Fruit fly (Drosophila melanogaster) whole organism, embryonic: ENCODE data around the gene mRpL49.
A peak's percentile ranks its signal among the peaks of the same experiment; 100 is the strongest.

ENCODE experiments used
- Antp ChIP-seq: fragments of 200-800 bp; sonication (Bioruptor generic); optimal IDR thresholded peaks from 3 replicates; lab custom pipeline; 2016; ENCODE audit warnings: missing biosample characterization, missing genetic modification characterization
- CG11504 ChIP-seq: fragments of 200-800 bp; sonication (Bioruptor generic); optimal IDR thresholded peaks from 3 replicates; lab custom pipeline; 2019; ENCODE audit warnings: missing biosample characterization, mild to moderate bottlenecking, missing genetic modification characterization, moderate library complexity
- CG11695 ChIP-seq: fragments of 200-800 bp; sonication (Bioruptor generic); IDR thresholded peaks from 3 replicates; pipeline ENCODE4 v1.3.6; 2022; ENCODE audit warnings: missing biosample characterization, missing genetic modification characterization
- CG12744 ChIP-seq: fragments of 200-800 bp; sonication (Bioruptor generic); optimal IDR thresholded peaks from 2 replicates; lab custom pipeline; 2016; ENCODE audit warnings: missing biosample characterization, missing genetic modification characterization
- CG12769 ChIP-seq: fragments of 200-800 bp; sonication (Bioruptor generic); optimal IDR thresholded peaks from 2 replicates; lab custom pipeline; 2019; ENCODE audit warnings: missing biosample characterization, mild to moderate bottlenecking, missing genetic modification characterization, moderate library complexity
- CG14050 ChIP-seq: fragments of 200-800 bp; sonication (Bioruptor generic); IDR thresholded peaks from 3 replicates; pipeline ENCODE4 v1.3.6; 2022; ENCODE audit warnings: missing biosample characterization, missing genetic modification characterization
- CG14965 ChIP-seq: fragments of 200-800 bp; sonication (Bioruptor generic); optimal IDR thresholded peaks from 2 replicates; lab custom pipeline; 2016; ENCODE audit warnings: missing biosample characterization, missing genetic modification characterization, borderline replicate concordance
- CG15011 ChIP-seq: fragments of 200-800 bp; sonication (Bioruptor generic); optimal IDR thresholded peaks from 3 replicates; lab custom pipeline; 2018; ENCODE audit warnings: missing biosample characterization, mild to moderate bottlenecking, missing genetic modification characterization
- CG15269 ChIP-seq: fragments of 200-800 bp; sonication (Bioruptor generic); optimal IDR thresholded peaks from 2 replicates; lab custom pipeline; 2018; ENCODE audit warnings: missing biosample characterization, mild to moderate bottlenecking, missing genetic modification characterization, moderate library complexity
- CG17361 ChIP-seq: fragments of 200-800 bp; sonication (Bioruptor generic); IDR thresholded peaks from 3 replicates; pipeline ENCODE4 v1.3.6; 2022; ENCODE audit warnings: missing biosample characterization, missing genetic modification characterization
- CG1832 ChIP-seq: fragments of 200-800 bp; sonication (Bioruptor generic); optimal IDR thresholded peaks from 2 replicates; lab custom pipeline; 2017; ENCODE audit warnings: missing biosample characterization, mild to moderate bottlenecking, missing genetic modification characterization, inconsistent platforms
- CG18619 ChIP-seq: fragments of 200-800 bp; sonication (Bioruptor generic); optimal IDR thresholded peaks from 3 replicates; lab custom pipeline; 2017; ENCODE audit warnings: missing biosample characterization, mild to moderate bottlenecking, missing genetic modification characterization
- CG31441 ChIP-seq: fragments of 200-800 bp; sonication (Bioruptor generic); IDR thresholded peaks from 2 replicates; pipeline ENCODE4 v1.3.6; 2022; ENCODE audit warnings: missing biosample characterization, missing genetic modification characterization
- CG6689 ChIP-seq: fragments of 200-800 bp; sonication (Bioruptor generic); IDR thresholded peaks from 2 replicates; pipeline ENCODE4 v1.3.6; 2022; ENCODE audit warnings: missing biosample characterization, missing genetic modification characterization
- CG6765 ChIP-seq: fragments of 200-800 bp; sonication (Bioruptor generic); optimal IDR thresholded peaks from 3 replicates; lab custom pipeline; 2017; ENCODE audit warnings: missing biosample characterization, mild to moderate bottlenecking, missing genetic modification characterization
- CTCF ChIP-seq: fragments of 200-800 bp; sonication (Bioruptor generic); optimal IDR thresholded peaks from 2 replicates; lab custom pipeline; 2017; ENCODE audit warnings: missing biosample characterization, mild to moderate bottlenecking, missing genetic modification characterization, moderate library complexity
- CoRest ChIP-seq: fragments of 200-800 bp; sonication (Bioruptor generic); optimal IDR thresholded peaks from 3 replicates; lab custom pipeline; 2018; ENCODE audit warnings: missing biosample characterization, mild to moderate bottlenecking, missing genetic modification characterization, moderate library complexity
- Drgx ChIP-seq: fragments of 200-800 bp; sonication (Bioruptor generic); IDR thresholded peaks from 2 replicates; pipeline ENCODE4 v1.3.6; 2022; ENCODE audit warnings: missing biosample characterization, missing genetic modification characterization
- Ets65A ChIP-seq: fragments of 200-800 bp; sonication (Bioruptor generic); peaks from one replicate; lab custom pipeline; 2016; ENCODE audit warnings: missing biosample characterization, missing genetic modification characterization
- GATAe ChIP-seq: fragments of 200-800 bp; sonication (Bioruptor generic); conservative IDR thresholded peaks from 2 replicates; pipeline ENCODE4 v1.3.6; 2022; ENCODE audit warnings: missing biosample characterization, missing genetic modification characterization
- H15 ChIP-seq: fragments of 200-800 bp; sonication (Bioruptor generic); IDR thresholded peaks from 3 replicates; pipeline ENCODE4 v1.3.6; 2022; ENCODE audit warnings: missing biosample characterization, missing genetic modification characterization
- HmgD ChIP-seq: fragments of 200-800 bp; sonication (Bioruptor generic); optimal IDR thresholded peaks from 3 replicates; lab custom pipeline; 2016; ENCODE audit warnings: missing biosample characterization, missing genetic modification characterization
- Hmr ChIP-seq: fragments of 200-800 bp; sonication (Bioruptor generic); optimal IDR thresholded peaks from 3 replicates; lab custom pipeline; 2017; ENCODE audit warnings: mild to moderate bottlenecking, missing biosample characterization, missing genetic modification reagents, missing genetic modification characterization
- Hsf ChIP-seq: fragments of 200-800 bp; sonication (Bioruptor generic); optimal IDR thresholded peaks from 3 replicates; lab custom pipeline; 2016; ENCODE audit warnings: missing biosample characterization, missing genetic modification characterization
- Mes4 ChIP-seq: fragments of 200-800 bp; sonication (Bioruptor generic); optimal IDR thresholded peaks from 2 replicates; lab custom pipeline; 2016; ENCODE audit warnings: missing biosample characterization, missing genetic modification characterization
- Mrtf ChIP-seq: fragments of 200-800 bp; sonication (Bioruptor generic); IDR thresholded peaks from 3 replicates; pipeline ENCODE4 v1.3.6; 2022; ENCODE audit warnings: missing biosample characterization, missing genetic modification characterization
- Nf-YB ChIP-seq: fragments of 200-800 bp; sonication (Bioruptor generic); optimal IDR thresholded peaks from 3 replicates; lab custom pipeline; 2019; ENCODE audit warnings: missing biosample characterization, mild to moderate bottlenecking, missing genetic modification characterization, moderate library complexity
- Ptx1 ChIP-seq: fragments of 200-800 bp; sonication (Bioruptor generic); IDR thresholded peaks from 2 replicates; pipeline ENCODE4 v1.3.6; 2022; ENCODE audit warnings: missing biosample characterization, missing genetic modification characterization
- Ssrp ChIP-seq: fragments of 200-800 bp; sonication (Bioruptor generic); optimal IDR thresholded peaks from 2 replicates; lab custom pipeline; 2018; ENCODE audit warnings: missing biosample characterization, mild to moderate bottlenecking, missing genetic modification characterization, moderate library complexity
- TFAM ChIP-seq: fragments of 200-800 bp; sonication (Bioruptor generic); optimal IDR thresholded peaks from 2 replicates; lab custom pipeline; 2017; ENCODE audit warnings: missing biosample characterization, missing genetic modification characterization, inconsistent platforms
- Taf1 ChIP-seq: fragments of 200-800 bp; sonication (Bioruptor generic); IDR thresholded peaks from 2 replicates; pipeline ENCODE4 v1.3.6; 2022; ENCODE audit warnings: missing biosample characterization, missing genetic modification characterization
- Usf ChIP-seq: fragments of 200-800 bp; sonication (Bioruptor generic); optimal IDR thresholded peaks from 2 replicates; lab custom pipeline; 2017; ENCODE audit warnings: missing genotype, missing biosample characterization, missing genetic modification characterization
- YL-1 ChIP-seq: fragments of 200-800 bp; sonication (Bioruptor generic); optimal IDR thresholded peaks from 3 replicates; lab custom pipeline; 2017; ENCODE audit warnings: missing biosample characterization, mild to moderate bottlenecking, missing genetic modification characterization
- abd-A ChIP-seq: fragments of 200-800 bp; sonication (Bioruptor generic); optimal IDR thresholded peaks from 3 replicates; lab custom pipeline; 2019; ENCODE audit warnings: missing biosample characterization, mild to moderate bottlenecking, missing genetic modification characterization, moderate library complexity
- ac ChIP-seq: fragments of 200-800 bp; sonication (Bioruptor generic); optimal IDR thresholded peaks from 3 replicates; lab custom pipeline; 2017; ENCODE audit warnings: missing biosample characterization, mild to moderate bottlenecking, missing genetic modification characterization
- aop ChIP-seq: fragments of 200-800 bp; sonication (Bioruptor generic); IDR thresholded peaks from 2 replicates; pipeline ENCODE4 v1.3.6; 2022; ENCODE audit warnings: missing biosample characterization, missing genetic modification characterization
- ash1 ChIP-seq: fragments of 200-800 bp; sonication (Bioruptor generic); optimal IDR thresholded peaks from 2 replicates; lab custom pipeline; 2018; ENCODE audit warnings: missing biosample characterization, mild to moderate bottlenecking, missing genetic modification characterization
- btn ChIP-seq: fragments of 200-800 bp; sonication (Bioruptor generic); optimal IDR thresholded peaks from 2 replicates; lab custom pipeline; 2016; ENCODE audit warnings: missing biosample characterization, missing genetic modification characterization
- chn ChIP-seq: fragments of 200-800 bp; sonication (Bioruptor generic); optimal IDR thresholded peaks from 2 replicates; lab custom pipeline; 2016; ENCODE audit warnings: missing biosample characterization, missing genetic modification characterization
- dm ChIP-seq: fragments of 200-800 bp; sonication (Bioruptor generic); optimal IDR thresholded peaks from 3 replicates; lab custom pipeline; 2016; ENCODE audit warnings: missing biosample characterization, missing genetic modification characterization
- gcm ChIP-seq: fragments of 200-800 bp; sonication (Bioruptor generic); optimal IDR thresholded peaks from 2 replicates; lab custom pipeline; 2019; ENCODE audit warnings: missing biosample characterization, mild to moderate bottlenecking, missing genetic modification characterization, moderate library complexity
- gro ChIP-seq: fragments of 200-800 bp; sonication (Bioruptor generic); optimal IDR thresholded peaks from 2 replicates; lab custom pipeline; 2016; ENCODE audit warnings: missing biosample characterization, missing genetic modification characterization
- gsb-n ChIP-seq: fragments of 200-800 bp; sonication (Bioruptor generic); optimal IDR thresholded peaks from 3 replicates; lab custom pipeline; 2018; ENCODE audit warnings: missing biosample characterization, mild to moderate bottlenecking, missing genetic modification characterization
- jing ChIP-seq: fragments of 200-800 bp; sonication (Bioruptor generic); optimal IDR thresholded peaks from 2 replicates; lab custom pipeline; 2018; ENCODE audit warnings: missing biosample characterization, mild to moderate bottlenecking, missing genetic modification characterization
- pnt ChIP-seq: fragments of 200-800 bp; sonication (Bioruptor generic); optimal IDR thresholded peaks from 3 replicates; lab custom pipeline; 2016; ENCODE audit warnings: missing biosample characterization, missing genetic modification characterization
- shn ChIP-seq: fragments of 200-800 bp; sonication (Bioruptor generic); optimal IDR thresholded peaks from 3 replicates; lab custom pipeline; 2016; ENCODE audit warnings: missing biosample characterization, missing genetic modification characterization
- slou ChIP-seq: fragments of 200-800 bp; sonication (Bioruptor generic); optimal IDR thresholded peaks from 3 replicates; lab custom pipeline; 2016; ENCODE audit warnings: missing biosample characterization, missing genetic modification characterization
- tin ChIP-seq: fragments of 200-800 bp; sonication (Bioruptor generic); optimal IDR thresholded peaks from 3 replicates; lab custom pipeline; 2016; ENCODE audit warnings: missing biosample characterization, missing genetic modification characterization
- trh ChIP-seq: fragments of 200-800 bp; sonication (Bioruptor generic); optimal IDR thresholded peaks from 2 replicates; lab custom pipeline; 2016; ENCODE audit warnings: missing biosample characterization, missing genetic modification characterization
- twi ChIP-seq: fragments of 200-800 bp; optimal IDR thresholded peaks from 2 replicates; lab custom pipeline; 2019; ENCODE audit warnings: missing biosample characterization, mild to moderate bottlenecking, missing genetic modification characterization, moderate library complexity
- wek ChIP-seq: fragments of 200-800 bp; sonication (Bioruptor generic); optimal IDR thresholded peaks from 3 replicates; lab custom pipeline; 2018; ENCODE audit warnings: missing biosample characterization, mild to moderate bottlenecking, missing genetic modification characterization, moderate library complexity

The mRpL49 gene

dm6 chrX:12909577-12910426 is 2.9 kb downstream of the mRpL49 start, which contains the start of the genes Brms1 and CG4645 (continued):
- TF ChIP-seq Antp: no peak
- TF ChIP-seq Hsf: peak; percentile 45
- TF ChIP-seq CTCF (GFP tag; lab: Kevin White, UChicago): no peak
- TF ChIP-seq abd-A (tag; lab: Kevin White, UChicago): no peak
- TF ChIP-seq GATAe (GFP tag; lab: Robert Waterston, UW): no peak
- TF ChIP-seq Taf1 (GFP tag; lab: Robert Waterston, UW): no peak
- TF ChIP-seq gro (GFP tag; lab: Kevin White, UChicago): no peak
- TF ChIP-seq Mrtf (GFP tag; lab: Robert Waterston, UW): no peak; the same call in 2 of the 3 replicates
- TF ChIP-seq CG17361 (GFP tag; lab: Robert Waterston, UW): peak; percentile 83
- peak; percentile 16 for TF ChIP-seq pnt (GFP tag; lab: Kevin White, UChicago)
- no peak for TF ChIP-seq ash1 (GFP tag; lab: Kevin White, UChicago)
- TF ChIP-seq CG12744 (GFP tag; lab: Kevin White, UChicago): no peak
- no peak for TF ChIP-seq jing (GFP tag; lab: Kevin White, UChicago)
- TF ChIP-seq CG15269: peak; percentile 58
- TF ChIP-seq dm (GFP tag; lab: Kevin White, UChicago): no peak
- no peak for TF ChIP-seq CG12769 (tag; lab: Kevin White, UChicago)
- TF ChIP-seq YL-1 (GFP tag; lab: Kevin White, UChicago): peak; percentile 29
- peak; percentile 34 for TF ChIP-seq Ssrp (tag; lab: Kevin White, UChicago)
- no peak for TF ChIP-seq aop (GFP tag; lab: Robert Waterston, UW)
- TF ChIP-seq Mes4 (GFP tag; lab: Kevin White, UChicago): no peak
- peak; percentile 56; the same call in 1 of the 2 replicates for TF ChIP-seq CG31441 (GFP tag; lab: Robert Waterston, UW)
- TF ChIP-seq tin (GFP tag; lab: Kevin White, UChicago): peak; percentile 58
- TF ChIP-seq Ptx1: peak; percentile 50
- TF ChIP-seq trh (GFP tag; lab: Kevin White, UChicago): no peak
- TF ChIP-seq Ets65A (GFP tag; lab: Kevin White, UChicago): peak; percentile 92
- no peak for TF ChIP-seq ac (GFP tag; lab: Kevin White, UChicago)
- peak; percentile 46 for TF ChIP-seq CG6689 (GFP tag; lab: Robert Waterston, UW)
- no peak for TF ChIP-seq CG1832
- TF ChIP-seq H15: peak; percentile 43; the same call in 1 of the 3 replicates
- TF ChIP-seq CG14050 (GFP tag; lab: Robert Waterston, UW): no peak
- no peak for TF ChIP-seq Nf-YB (GFP tag; lab: Kevin White, UChicago)
- TF ChIP-seq CG18619 (GFP tag; lab: Kevin White, UChicago): peak; percentile 43
- no peak for TF ChIP-seq CG14965
- TF ChIP-seq gsb-n (tag; lab: Kevin White, UChicago): peak; percentile 17
- no peak for TF ChIP-seq CG15011
- peak; percentile 32 for TF ChIP-seq twi (tag; lab: Kevin White, UChicago)
- TF ChIP-seq CG11504 (tag; lab: Kevin White, UChicago): peak; percentile 63
- TF ChIP-seq shn (GFP tag; lab: Kevin White, UChicago): no peak
- TF ChIP-seq CG6765 (GFP tag; lab: Kevin White, UChicago): peak; percentile 8
- TF ChIP-seq Hmr: peak; percentile 52
- TF ChIP-seq chn (GFP tag; lab: Kevin White, UChicago): peak; percentile 15
- no peak for TF ChIP-seq CG11695 (GFP tag; lab: Robert Waterston, UW)
- no peak for TF ChIP-seq Drgx
- TF ChIP-seq HmgD (GFP tag; lab: Kevin White, UChicago): no peak
- TF ChIP-seq TFAM (GFP tag; lab: Kevin White, UChicago): no peak
- peak; percentile 76 for TF ChIP-seq CoRest (tag; lab: Kevin White, UChicago)
- peak; percentile 43 for TF ChIP-seq slou (GFP tag; lab: Kevin White, UChicago)
- peak; percentile 30 for TF ChIP-seq Usf (GFP tag; lab: Kevin White, UChicago)
- TF ChIP-seq wek (GFP tag; lab: Kevin White, UChicago): no peak
- TF ChIP-seq btn (GFP tag; lab: Kevin White, UChicago): no peak
- TF ChIP-seq gcm (GFP tag; lab: Kevin White, UChicago): no peak
